Worm (Caenorhabditis elegans) whole organism, L1 larva: ENCODE data around the gene rgs-7.

Experiments used
- C16A3.4 ChIP-seq: fragments of 150-350 bp; optimal IDR thresholded peaks from 2 replicates; lab custom pipeline; 2014; ENCODE audit warnings: missing biosample characterization, missing genetic modification characterization
- C34B4.2 ChIP-seq: sonication (generic microtip); optimal IDR thresholded peaks from 2 replicates; lab custom pipeline; 2017; ENCODE audit warnings: mild to moderate bottlenecking, missing genetic modification characterization, missing compliant biosample characterization
- Y116A8C.19 ChIP-seq: sonication (generic microtip); optimal IDR thresholded peaks from 2 replicates; lab custom pipeline; 2016; ENCODE audit warnings: missing compliant biosample characterization, missing genetic modification characterization, borderline replicate concordance
- aha-1 ChIP-seq: fragments of 150-350 bp; optimal IDR thresholded peaks from 2 replicates; lab custom pipeline; 2014; ENCODE audit warnings: missing biosample characterization, missing genetic modification characterization
- alr-1 ChIP-seq: fragments of 200-800 bp; sonication (Bioruptor generic); optimal IDR thresholded peaks from 2 replicates; lab custom pipeline; 2018; ENCODE audit warnings: borderline replicate concordance, mild to moderate bottlenecking, missing genetic modification characterization, missing compliant biosample characterization
- ama-1 ChIP-seq: fragments of 150-350 bp; optimal IDR thresholded peaks from 2 replicates; lab custom pipeline; 2014
- blmp-1 ChIP-seq: fragments of 150-350 bp; optimal IDR thresholded peaks from 2 replicates; lab custom pipeline; 2014; ENCODE audit warnings: missing biosample characterization, missing genetic modification characterization
- ceh-8 ChIP-seq: fragments of 200-800 bp; sonication (Bioruptor generic); optimal IDR thresholded peaks from 2 replicates; lab custom pipeline; 2018; ENCODE audit warnings: mild to moderate bottlenecking, missing genetic modification characterization, moderate library complexity, missing compliant biosample characterization
- ceh-90 ChIP-seq: sonication (generic microtip); optimal IDR thresholded peaks from 2 replicates; lab custom pipeline; 2016; ENCODE audit warnings: missing genetic modification characterization, missing compliant biosample characterization
- dpl-1 ChIP-seq, 3 experiments: fragments of 150-350 bp in 2 of 3; sonication (generic microtip) in 1 of 3; optimal IDR thresholded peaks; 2 replicates each; lab custom pipeline; 2014 to 2017; ENCODE audit warnings: missing biosample characterization in 3 of 3, missing genetic modification characterization in 3 of 3, missing genetic modification reagents in 3 of 3
- dsc-1 ChIP-seq: sonication (generic microtip); optimal IDR thresholded peaks from 2 replicates; lab custom pipeline; 2016; ENCODE audit warnings: mild to moderate bottlenecking, missing genetic modification characterization, missing compliant biosample characterization
- efl-1 ChIP-seq, 4 experiments: fragments of 150-350 bp; optimal IDR thresholded peaks in 3 of 4; peaks in 1 of 4; 1 replicate in 1 of 4; 2 replicates in 3 of 4; lab custom pipeline; 2014; ENCODE audit warnings: missing biosample characterization in 2 of 4, missing genetic modification characterization in 2 of 4, missing genetic modification reagents in 2 of 4
- egl-13 ChIP-seq: sonication (generic microtip); optimal IDR thresholded peaks from 2 replicates; lab custom pipeline; 2016; ENCODE audit warnings: missing genotype, missing genetic modification reagents, missing genetic modification characterization, missing compliant biosample characterization
- egl-27 ChIP-seq, 2 experiments: fragments of 150-350 bp in 1 of 2; sonication (generic microtip); optimal IDR thresholded peaks; 3 replicates each; lab custom pipeline; 2017 to 2018; ENCODE audit warnings: missing biosample characterization in 2 of 2, missing genetic modification characterization in 2 of 2, missing genetic modification reagents in 2 of 2
- ets-5 ChIP-seq: fragments of 200-800 bp; sonication (Bioruptor generic); IDR thresholded peaks from 2 replicates; pipeline ENCODE4 v1.3.6; 2022; ENCODE audit warnings: missing genetic modification characterization, missing compliant biosample characterization
- fkh-10 ChIP-seq: sonication (generic microtip); optimal IDR thresholded peaks from 2 replicates; lab custom pipeline; 2017; ENCODE audit warnings: missing biosample characterization, missing genetic modification reagents, missing genetic modification characterization
- fkh-8 ChIP-seq: sonication (generic microtip); optimal IDR thresholded peaks from 2 replicates; lab custom pipeline; 2016; ENCODE audit warnings: mild to moderate bottlenecking, missing genetic modification characterization, missing compliant biosample characterization
- hpl-2 ChIP-seq: fragments of 150-350 bp; optimal IDR thresholded peaks from 2 replicates; lab custom pipeline; 2014; ENCODE audit warnings: missing biosample characterization, missing genetic modification reagents, missing genetic modification characterization
- lin-14 ChIP-seq: fragments of 200-800 bp; sonication (Bioruptor generic); optimal IDR thresholded peaks from 2 replicates; lab custom pipeline; 2018; ENCODE audit warnings: mild to moderate bottlenecking, missing genetic modification characterization, moderate library complexity, missing compliant biosample characterization
- lin-15B ChIP-seq: fragments of 150-350 bp; sonication (generic microtip); optimal IDR thresholded peaks from 3 replicates; lab custom pipeline; 2014; ENCODE audit warnings: missing biosample characterization, missing genetic modification characterization
- lin-39 ChIP-seq: fragments of 150-350 bp; optimal IDR thresholded peaks from 2 replicates; lab custom pipeline; 2014; ENCODE audit warnings: missing biosample characterization, missing genetic modification reagents, missing genetic modification characterization
- mep-1 ChIP-seq: fragments of 150-350 bp; optimal IDR thresholded peaks from 2 replicates; lab custom pipeline; 2014; ENCODE audit warnings: missing biosample characterization, missing genetic modification characterization
- nhr-11 ChIP-seq: fragments of 150-350 bp; optimal IDR thresholded peaks from 2 replicates; lab custom pipeline; 2014; ENCODE audit warnings: missing biosample characterization, missing genetic modification characterization
- nhr-19 ChIP-seq: fragments of 200-800 bp; sonication (Bioruptor generic); conservative IDR thresholded peaks from 2 replicates; pipeline ENCODE4 v1.3.6; 2022; ENCODE audit warnings: missing genetic modification characterization, missing compliant biosample characterization
- nhr-28 ChIP-seq: fragments of 150-350 bp; optimal IDR thresholded peaks from 2 replicates; lab custom pipeline; 2014; ENCODE audit warnings: missing biosample characterization, missing genetic modification characterization
- nhr-47 ChIP-seq: sonication (generic microtip); optimal IDR thresholded peaks from 2 replicates; lab custom pipeline; 2016; ENCODE audit warnings: mild to moderate bottlenecking, missing genetic modification characterization, moderate library complexity, missing compliant biosample characterization
- nhr-71 ChIP-seq: sonication (generic microtip); optimal IDR thresholded peaks from 2 replicates; lab custom pipeline; 2016; ENCODE audit warnings: mild to moderate bottlenecking, missing genetic modification characterization, moderate library complexity, missing compliant biosample characterization
- nhr-77 ChIP-seq: fragments of 150-350 bp; optimal IDR thresholded peaks from 2 replicates; lab custom pipeline; 2014; ENCODE audit warnings: missing biosample characterization, missing genetic modification characterization
- nhr-84 ChIP-seq: sonication (generic microtip); optimal IDR thresholded peaks from 2 replicates; lab custom pipeline; 2017; ENCODE audit warnings: missing biosample characterization, missing genetic modification characterization
- nhr-85 ChIP-seq: sonication (generic microtip); peaks from one replicate; lab custom pipeline; 2016; ENCODE audit warnings: missing genetic modification characterization, inconsistent platforms, missing compliant biosample characterization
- nhr-90 ChIP-seq: sonication (generic microtip); optimal IDR thresholded peaks from 2 replicates; lab custom pipeline; 2016; ENCODE audit warnings: mild to moderate bottlenecking, missing genetic modification characterization, missing compliant biosample characterization; ENCODE audit not compliant: poor library complexity
- pqm-1 ChIP-seq: sonication (generic microtip); optimal IDR thresholded peaks from 3 replicates; lab custom pipeline; 2017; ENCODE audit warnings: missing biosample characterization, missing genetic modification characterization
- rnt-1 ChIP-seq: sonication (generic microtip); optimal IDR thresholded peaks from 2 replicates; lab custom pipeline; 2016; ENCODE audit warnings: mild to moderate bottlenecking, missing genetic modification characterization, moderate library complexity, missing compliant biosample characterization
- snpc-4 ChIP-seq: fragments of 150-350 bp; optimal IDR thresholded peaks from 2 replicates; lab custom pipeline; 2014; ENCODE audit warnings: missing biosample characterization, missing genetic modification characterization
- snu-23 ChIP-seq: sonication (generic microtip); optimal IDR thresholded peaks from 2 replicates; lab custom pipeline; 2016; ENCODE audit warnings: missing genetic modification characterization, missing compliant biosample characterization
- tbx-2 ChIP-seq: sonication (generic microtip); optimal IDR thresholded peaks from 2 replicates; lab custom pipeline; 2016; ENCODE audit warnings: missing genetic modification characterization, missing compliant biosample characterization
- tlp-1 ChIP-seq: fragments of 150-350 bp; optimal IDR thresholded peaks from 2 replicates; lab custom pipeline; 2014; ENCODE audit warnings: missing biosample characterization, missing genetic modification characterization
- unc-130 ChIP-seq: fragments of 150-350 bp; optimal IDR thresholded peaks from 2 replicates; lab custom pipeline; 2017; ENCODE audit warnings: missing biosample characterization, missing genetic modification characterization, inconsistent platforms
- unc-30 ChIP-seq: sonication (generic microtip); optimal IDR thresholded peaks from 2 replicates; lab custom pipeline; 2017; ENCODE audit warnings: missing biosample characterization, missing genetic modification characterization
- unc-62 ChIP-seq: fragments of 150-350 bp; optimal IDR thresholded peaks from 2 replicates; lab custom pipeline; 2014; ENCODE audit warnings: missing biosample characterization, missing genetic modification reagents, missing genetic modification characterization
- unc-86 ChIP-seq: sonication (generic microtip); optimal IDR thresholded peaks from 2 replicates; lab custom pipeline; 2016; ENCODE audit warnings: missing genetic modification characterization, missing compliant biosample characterization

The rgs-7 gene

DNA sequence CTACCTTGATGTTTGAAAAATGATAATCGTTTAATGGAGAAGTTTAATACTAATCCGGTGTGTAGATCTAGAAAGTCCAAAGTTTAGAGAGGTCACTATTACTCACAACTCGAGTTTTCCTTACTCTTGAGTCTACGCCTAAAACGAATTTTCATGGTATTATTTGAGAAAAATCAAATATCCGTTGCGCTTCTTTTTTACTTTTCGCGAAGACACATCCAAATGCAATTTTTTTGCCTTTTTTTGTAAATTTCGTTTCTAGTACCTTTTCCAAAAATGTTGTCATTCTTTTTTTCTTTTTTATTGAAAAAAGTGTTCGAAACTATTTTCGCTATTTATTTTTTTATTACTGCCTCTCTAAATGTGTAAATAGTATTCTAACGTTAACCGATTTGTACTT, 28.6 kb upstream of the rgs-7 start:
- TF ChIP-seq tbx-2 (tag; lab: Kevin White, UChicago) (no peak), nhr-90 (no peak), lin-39 (tag; lab: Kevin White, UChicago) (no peak), fkh-10 (GFP tag; lab: Kevin White, UChicago) (peak; percentile 91), lin-14 (GFP tag; lab: Kevin White, UChicago) (peak; percentile 43), ceh-8 (GFP tag; lab: Kevin White, UChicago) (no peak), nhr-77 (tag; lab: Kevin White, UChicago) (no peak)

ce11 chrX:3517141-3517540, 25.2 kb upstream of the rgs-7 start:
- peak; percentile 89 for TF ChIP-seq unc-86 (tag; lab: Kevin White, UChicago)
- no peak for TF ChIP-seq unc-30
- peak; percentile 19 for TF ChIP-seq nhr-47 (tag; lab: Kevin White, UChicago)
- TF ChIP-seq lin-14 (GFP tag; lab: Kevin White, UChicago): peak; percentile 60
- no peak for TF ChIP-seq efl-1 (optimal IDR thresholded peaks at IDR 0.05; lab: Kevin White, UChicago)
- TF ChIP-seq efl-1 (GFP tag; optimal IDR thresholded peaks at IDR 0.05 in 1 of 2; lab: Kevin White, UChicago): no peak
- no peak for TF ChIP-seq tlp-1 (tag; lab: Kevin White, UChicago)
- TF ChIP-seq nhr-71 (tag; lab: Kevin White, UChicago): peak; percentile 38
- no peak for TF ChIP-seq dpl-1 (GFP tag; optimal IDR thresholded peaks at IDR 0.05; lab: Kevin White, UChicago)
- TF ChIP-seq egl-13: peak; percentile 39

ce11 chrX:3518494-3518893, 23.8 kb upstream of the rgs-7 start, which contains the start of gene npr-16:
Gene npr-16 (plus strand): TSS chrX:3518794.
- no peak for TF ChIP-seq nhr-85
- no peak for TF ChIP-seq unc-86 (tag; lab: Kevin White, UChicago)
- no peak for TF ChIP-seq nhr-11 (tag; lab: Kevin White, UChicago)
- no peak for TF ChIP-seq dsc-1
- no peak for TF ChIP-seq nhr-90
- no peak for TF ChIP-seq hpl-2
- TF ChIP-seq lin-15B (tag; lab: Kevin White, UChicago): no peak
- no peak for TF ChIP-seq alr-1 (tag; lab: Kevin White, UChicago)
- TF ChIP-seq unc-130 (tag; lab: Kevin White, UChicago): no peak
- no peak for TF ChIP-seq aha-1 (tag; lab: Kevin White, UChicago)
- no peak for TF ChIP-seq ets-5 (GFP tag; lab: Robert Waterston, UW)
- no peak for TF ChIP-seq ama-1
- TF ChIP-seq tbx-2 (tag; lab: Kevin White, UChicago): no peak
- TF ChIP-seq tlp-1 (tag; lab: Kevin White, UChicago): no peak
- TF ChIP-seq mep-1 (tag; lab: Kevin White, UChicago): no peak
- no peak for TF ChIP-seq Y116A8C.19 (tag; lab: Kevin White, UChicago)
- TF ChIP-seq nhr-28 (tag; lab: Kevin White, UChicago): no peak
- TF ChIP-seq C34B4.2 (tag; lab: Kevin White, UChicago): no peak
- no peak for TF ChIP-seq fkh-8 (tag; lab: Kevin White, UChicago)

DNA sequence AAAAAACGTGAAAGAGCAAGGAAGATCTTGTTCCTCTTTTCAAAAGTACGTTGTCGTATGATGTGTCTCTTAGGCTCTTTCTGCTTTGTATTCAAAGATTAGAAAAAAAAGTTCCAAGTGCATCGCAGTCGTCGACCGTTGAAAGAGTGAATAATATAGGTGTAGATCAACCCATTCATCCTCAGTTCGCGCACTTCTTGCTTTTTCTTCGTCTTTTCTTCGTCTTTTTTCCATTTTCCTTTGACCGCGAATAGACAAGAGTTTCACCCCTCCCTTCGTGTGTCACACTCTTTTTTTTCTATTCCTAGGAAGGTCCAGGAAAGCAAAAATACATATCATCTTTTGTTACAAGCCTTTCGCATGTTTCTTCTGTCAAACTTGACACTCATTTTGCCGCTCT, 15.6 kb upstream of the rgs-7 start:
- TF ChIP-seq lin-14 (GFP tag; lab: Kevin White, UChicago): peak; percentile 8
- TF ChIP-seq fkh-10 (GFP tag; lab: Kevin White, UChicago): peak; percentile 26
- TF ChIP-seq unc-62 (GFP tag; lab: Kevin White, UChicago): no peak
- TF ChIP-seq egl-27 (tag; optimal IDR thresholded peaks at IDR 0.05; lab: Kevin White, UChicago): no peak

DNA sequence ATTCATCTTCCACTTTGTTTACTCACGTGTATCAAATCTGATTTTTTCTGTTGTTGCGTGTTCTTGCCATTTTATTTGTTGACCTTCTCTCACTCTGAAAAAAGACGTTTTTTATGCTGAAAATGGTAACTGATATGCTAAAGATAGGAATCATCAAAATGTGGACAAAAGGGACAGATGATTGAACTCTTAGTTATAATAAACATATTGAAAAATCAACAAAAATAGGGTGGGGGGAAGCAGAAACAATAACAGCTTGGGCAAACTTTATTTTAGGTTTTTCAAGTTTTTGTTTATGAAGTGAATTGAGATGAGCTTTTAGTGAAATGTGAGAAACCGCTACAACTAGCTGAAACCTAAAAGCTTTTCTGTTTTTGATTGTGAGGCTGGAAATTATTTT, 9.4 kb upstream of the rgs-7 start, which contains the start of gene F56B6.6:
F56B6.6 (minus strand) TSS at position 101 of the 400 bp plus-strand sequence.
- TF ChIP-seq snu-23 (GFP tag; lab: Kevin White, UChicago): no peak
- TF ChIP-seq dpl-1 (GFP tag; optimal IDR thresholded peaks at IDR 0.05; lab: Kevin White, UChicago): no peak
- TF ChIP-seq fkh-10 (GFP tag; lab: Kevin White, UChicago): no peak
- no peak for TF ChIP-seq nhr-19 (GFP tag; lab: Robert Waterston, UW)
- TF ChIP-seq nhr-84: no peak
- no peak for TF ChIP-seq blmp-1
- TF ChIP-seq lin-15B (tag; lab: Kevin White, UChicago): no peak
- TF ChIP-seq C16A3.4 (tag; lab: Kevin White, UChicago): no peak
- TF ChIP-seq rnt-1 (tag; lab: Kevin White, UChicago): no peak
- TF ChIP-seq unc-62 (GFP tag; lab: Kevin White, UChicago): no peak
- no peak for TF ChIP-seq snpc-4 (tag; lab: Kevin White, UChicago)
- no peak for TF ChIP-seq ceh-90 (tag; lab: Kevin White, UChicago)
- no peak for TF ChIP-seq pqm-1
